Worm (Caenorhabditis elegans) whole organism, L1 larva: Measurements from ENCODE around the gene AH10.2.

ENCODE experiments used
- aly-2 ChIP-seq: fragments of 150-350 bp; optimal IDR thresholded peaks from 2 replicates; lab custom pipeline; 2014; ENCODE audit warnings: missing biosample characterization, missing genetic modification characterization
- ceh-82 ChIP-seq, 3 experiments: fragments of 150-350 bp in 1 of 3; sonication (generic microtip) in 2 of 3; optimal IDR thresholded peaks; 2 replicates each; lab custom pipeline; 2014 to 2017; ENCODE audit warnings: missing biosample characterization in 3 of 3, missing genetic modification characterization in 3 of 3
- lsy-2 ChIP-seq, 2 experiments: fragments of 150-350 bp; optimal IDR thresholded peaks; 2 replicates each; lab custom pipeline; 2014; ENCODE audit warnings: missing biosample characterization in 2 of 2, missing genetic modification characterization in 2 of 2
- nhr-47 ChIP-seq: sonication (generic microtip); optimal IDR thresholded peaks from 2 replicates; lab custom pipeline; 2016; ENCODE audit warnings: mild to moderate bottlenecking, missing genetic modification characterization, moderate library complexity, missing compliant biosample characterization
- pax-3 ChIP-seq: fragments of 200-800 bp; sonication (Bioruptor generic); optimal IDR thresholded peaks from 2 replicates; lab custom pipeline; 2018; ENCODE audit warnings: mild to moderate bottlenecking, missing genetic modification characterization, moderate library complexity, missing compliant biosample characterization
- tbx-2 ChIP-seq: sonication (generic microtip); optimal IDR thresholded peaks from 2 replicates; lab custom pipeline; 2016; ENCODE audit warnings: missing genetic modification characterization, missing compliant biosample characterization
- unc-62 ChIP-seq: fragments of 150-350 bp; optimal IDR thresholded peaks from 2 replicates; lab custom pipeline; 2014; ENCODE audit warnings: missing biosample characterization, missing genetic modification reagents, missing genetic modification characterization
- zag-1 ChIP-seq: fragments of 150-350 bp; optimal IDR thresholded peaks from 2 replicates; lab custom pipeline; 2014; ENCODE audit warnings: missing biosample characterization, missing genetic modification characterization
- ztf-11 ChIP-seq, 2 experiments: sonication (generic microtip); optimal IDR thresholded peaks; 2 replicates each; lab custom pipeline; 2016 to 2017; ENCODE audit warnings: missing genetic modification characterization in 2 of 2, missing biosample characterization in 1 of 2, missing compliant biosample characterization in 1 of 2

DNA sequence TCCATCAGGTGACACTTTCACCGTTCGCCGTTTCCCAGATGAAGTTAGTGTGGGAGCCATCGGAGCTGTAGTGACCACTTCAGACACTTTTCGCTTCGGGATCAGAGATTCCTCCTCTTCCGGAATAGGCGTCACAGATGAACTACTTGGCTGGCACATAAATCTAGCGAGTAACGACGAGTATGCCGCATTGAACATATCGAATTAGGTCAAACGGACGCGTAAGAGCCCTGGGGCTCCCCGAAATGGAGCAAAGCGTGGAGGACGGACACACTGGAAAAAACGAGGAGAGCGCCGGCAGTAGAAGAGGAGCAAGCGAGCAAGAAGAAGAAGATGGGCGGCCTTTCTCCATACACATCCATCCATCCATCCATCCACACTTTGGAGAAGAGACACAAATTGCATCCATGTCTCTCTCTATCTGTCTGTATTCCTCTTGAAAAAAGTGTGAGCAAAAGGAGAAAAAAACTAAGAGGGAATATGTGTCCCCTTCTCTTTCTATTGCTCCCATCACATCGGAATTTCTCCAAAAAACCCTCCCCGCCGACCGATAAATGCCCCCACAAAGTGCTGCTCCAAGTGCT, 30.1 kb upstream of the AH10.2 start:
- TF ChIP-seq lsy-2 (tag; optimal IDR thresholded peaks at IDR 0.05; lab: Kevin White, UChicago) (no peak), ceh-82 (tag; optimal IDR thresholded peaks at IDR 0.05; lab: Kevin White, UChicago) (peak in 1 of 3 experiments; percentile 27), aly-2 (no peak), ztf-11 (tag; optimal IDR thresholded peaks at IDR 0.05; lab: Kevin White, UChicago) (no peak), pax-3 (tag; lab: Kevin White, UChicago) (no peak), zag-1 (tag; lab: Kevin White, UChicago) (no peak), nhr-47 (no peak), tbx-2 (tag; lab: Kevin White, UChicago) (no peak), unc-62 (GFP tag; lab: Kevin White, UChicago) (no peak)
